Worm (Caenorhabditis elegans) whole organism, L1 larva: Measurements from ENCODE around the gene M110.7.

ENCODE experiments used
- ama-1 ChIP-seq: fragments of 150-350 bp; optimal IDR thresholded peaks from 2 replicates; lab custom pipeline; 2014
- ceh-82 ChIP-seq, 3 experiments: fragments of 150-350 bp in 1 of 3; sonication (generic microtip) in 2 of 3; optimal IDR thresholded peaks; 2 replicates each; lab custom pipeline; 2014 to 2017; ENCODE audit warnings: missing biosample characterization in 3 of 3, missing genetic modification characterization in 3 of 3
- nhr-20 ChIP-seq: sonication (generic microtip); optimal IDR thresholded peaks from 2 replicates; lab custom pipeline; 2016; ENCODE audit warnings: mild to moderate bottlenecking, missing genetic modification characterization, missing compliant biosample characterization
- nhr-77 ChIP-seq: fragments of 150-350 bp; optimal IDR thresholded peaks from 2 replicates; lab custom pipeline; 2014; ENCODE audit warnings: missing biosample characterization, missing genetic modification characterization
- snu-23 ChIP-seq: sonication (generic microtip); optimal IDR thresholded peaks from 2 replicates; lab custom pipeline; 2016; ENCODE audit warnings: missing genetic modification characterization, missing compliant biosample characterization

- no peak for TF ChIP-seq snu-23 (GFP tag; lab: Kevin White, UChicago)
- no peak for TF ChIP-seq ceh-82 (tag; optimal IDR thresholded peaks at IDR 0.05; lab: Kevin White, UChicago)
- TF ChIP-seq nhr-77: no peak
- TF ChIP-seq nhr-20: no peak
- no peak for TF ChIP-seq ama-1 (lab: Kevin White, UChicago)
These were observed 17.1 kb downstream of the M110.7 start for ce11 chrII:8249710-8250109.
